Worm (Caenorhabditis elegans): ENCODE data around the gene Y56A3A.22.

DNA sequence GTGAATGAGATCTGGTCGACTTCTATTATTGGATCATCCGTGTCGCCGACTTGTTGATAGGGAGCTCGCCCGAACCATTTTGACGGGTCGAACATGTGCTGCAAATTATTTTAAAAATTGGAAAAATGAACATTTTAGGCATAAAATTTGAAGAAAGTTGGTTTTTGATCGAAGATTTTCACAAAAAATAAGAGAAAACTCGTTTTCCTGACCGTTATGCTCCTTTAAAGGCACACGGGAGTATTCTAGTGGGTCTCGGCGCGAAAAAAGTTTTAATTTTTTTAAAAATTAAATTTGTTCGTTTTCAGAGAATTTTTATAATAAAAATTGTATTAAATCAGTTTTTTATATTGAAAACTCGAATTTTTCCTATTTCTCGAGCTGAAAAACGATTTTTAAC lies 7.3 kb upstream of the Y56A3A.22 start, which contains the start of gene Y56A3A.16:
- TF ChIP-seq him-1 (tag; optimal IDR thresholded peaks at IDR 0.05) (no peak), dao-5 (tag; optimal IDR thresholded peaks at IDR 0.05) (no peak)
